Fruit fly (Drosophila melanogaster) whole organism, wandering third instar larva: ENCODE results near the gene CG18754.

ENCODE experiments used
- Abd-B ChIP-seq: fragments of >200 bp; optimal IDR thresholded peaks from 2 replicates; lab custom pipeline; 2017; ENCODE audit warnings: missing biosample characterization, missing genetic modification characterization
- CG32264 ChIP-seq: fragments of 200-800 bp; sonication (Bioruptor generic); optimal IDR thresholded peaks from 2 replicates; lab custom pipeline; 2016; ENCODE audit warnings: missing biosample characterization, missing genetic modification characterization
- CG9705 ChIP-seq: fragments of 200-800 bp; sonication (Bioruptor generic); optimal IDR thresholded peaks from 2 replicates; lab custom pipeline; 2018; ENCODE audit warnings: missing biosample characterization, mild to moderate bottlenecking, missing genetic modification characterization
- CrebA ChIP-seq: fragments of 200-800 bp; sonication (Bioruptor generic); optimal IDR thresholded peaks from 2 replicates; lab custom pipeline; 2016; ENCODE audit warnings: missing biosample characterization, mild to moderate bottlenecking, missing genetic modification characterization, borderline replicate concordance
- Dfd ChIP-seq: fragments of >200 bp; optimal IDR thresholded peaks from 2 replicates; lab custom pipeline; 2017; ENCODE audit warnings: missing biosample characterization, missing genetic modification characterization
- Dif ChIP-seq: fragments of 200-275, 200-300 bp; sonication (Bioruptor generic); optimal IDR thresholded peaks from 2 replicates; lab custom pipeline; 2018; ENCODE audit warnings: missing biosample characterization, missing genetic modification characterization; ENCODE audit not compliant: partially characterized antibody
- GATAd ChIP-seq: sonication (Bioruptor generic); optimal IDR thresholded peaks from 2 replicates; lab custom pipeline; 2016; ENCODE audit warnings: missing biosample characterization, missing genetic modification characterization
- HLH106 ChIP-seq: fragments of 200-800 bp; optimal IDR thresholded peaks from 3 replicates; lab custom pipeline; 2019; ENCODE audit warnings: missing biosample characterization, mild to moderate bottlenecking, missing genetic modification characterization, moderate library complexity
- Hnf4 ChIP-seq: fragments of 200-800 bp; sonication (Bioruptor generic); optimal IDR thresholded peaks from 2 replicates; lab custom pipeline; 2016; ENCODE audit warnings: missing biosample characterization, mild to moderate bottlenecking, missing genetic modification characterization
- Hr78 ChIP-seq: fragments of >200 bp; optimal IDR thresholded peaks from 2 replicates; lab custom pipeline; 2017; ENCODE audit warnings: missing biosample characterization, missing genetic modification characterization
- Hr83 ChIP-seq: fragments of 200-300 bp; sonication (Bioruptor generic); optimal IDR thresholded peaks from 2 replicates; lab custom pipeline; 2016; ENCODE audit warnings: missing biosample characterization, mild to moderate bottlenecking, missing genetic modification characterization, moderate library complexity; ENCODE audit not compliant: poor library complexity, severe bottlenecking
- Jra ChIP-seq: sonication (Bioruptor generic); optimal IDR thresholded peaks from 2 replicates; lab custom pipeline; 2016; ENCODE audit warnings: missing biosample characterization, missing genetic modification characterization
- Mio ChIP-seq: sonication (Bioruptor generic); optimal IDR thresholded peaks from 2 replicates; lab custom pipeline; 2016; ENCODE audit warnings: missing biosample characterization, missing genetic modification characterization
- Myc ChIP-seq: fragments of >200 bp; optimal IDR thresholded peaks from 2 replicates; lab custom pipeline; 2017
- N ChIP-seq: fragments of >200 bp; optimal IDR thresholded peaks from 2 replicates; lab custom pipeline; 2018; ENCODE audit warnings: missing biosample characterization, missing external identifiers, missing genetic modification characterization
- OdsH ChIP-seq: fragments of 200-800 bp; sonication (Bioruptor generic); optimal IDR thresholded peaks from 2 replicates; lab custom pipeline; 2016; ENCODE audit warnings: missing biosample characterization, mild to moderate bottlenecking, missing genetic modification characterization
- Rel ChIP-seq, 2 experiments: fragments of 200-800 bp; sonication (Bioruptor generic) in 1 of 2; optimal IDR thresholded peaks; 2 replicates in 1 of 2; 3 replicates in 1 of 2; lab custom pipeline; 2016 to 2019; ENCODE audit warnings: mild to moderate bottlenecking in 2 of 2, missing biosample characterization in 2 of 2, missing genetic modification characterization in 2 of 2, moderate library complexity in 1 of 2
- Sp1 ChIP-seq: fragments of 200-800 bp; sonication (Bioruptor generic); optimal IDR thresholded peaks from 3 replicates; lab custom pipeline; 2019; ENCODE audit warnings: missing biosample characterization, mild to moderate bottlenecking, missing genetic modification characterization, moderate library complexity
- Vsx2 ChIP-seq: fragments of 200-300, 225-300 bp; sonication (Bioruptor generic); optimal IDR thresholded peaks from 2 replicates; lab custom pipeline; 2018; ENCODE audit warnings: missing biosample characterization, missing genetic modification characterization; ENCODE audit not compliant: partially characterized antibody
- br ChIP-seq: fragments of 200-800 bp; sonication (Bioruptor generic); optimal IDR thresholded peaks from 2 replicates; lab custom pipeline; 2016; ENCODE audit warnings: missing biosample characterization, missing genetic modification characterization
- brk ChIP-seq: fragments of 200-800 bp; sonication (Bioruptor generic); optimal IDR thresholded peaks from 2 replicates; lab custom pipeline; 2016; ENCODE audit warnings: missing biosample characterization, mild to moderate bottlenecking, missing genetic modification characterization
- dl ChIP-seq, 2 experiments: fragments of 175-275, 200-275 bp in 1 of 2; fragments of 200-275 bp in 1 of 2; sonication (Bioruptor generic); optimal IDR thresholded peaks; lab custom pipeline; 2018; ENCODE audit warnings: mild to moderate bottlenecking in 2 of 2, missing biosample characterization in 2 of 2, missing genetic modification characterization in 2 of 2, moderate library complexity in 2 of 2; ENCODE audit not compliant: partially characterized antibody in 2 of 2, insufficient read depth in 1 of 2
- dmrt93B ChIP-seq: fragments of 200-800 bp; sonication (Bioruptor generic); optimal IDR thresholded peaks from 2 replicates; lab custom pipeline; 2018; ENCODE audit warnings: missing biosample characterization, mild to moderate bottlenecking, missing genetic modification characterization
- dsf ChIP-seq: sonication (Bioruptor generic); optimal IDR thresholded peaks from 2 replicates; lab custom pipeline; 2016; ENCODE audit warnings: missing biosample characterization, missing genetic modification characterization, borderline replicate concordance
- ey ChIP-seq: fragments of 200-800 bp; sonication (Bioruptor generic); optimal IDR thresholded peaks from 2 replicates; lab custom pipeline; 2016; ENCODE audit warnings: missing biosample characterization, missing genetic modification characterization
- fru ChIP-seq: fragments of 200-800 bp; sonication (Bioruptor generic); optimal IDR thresholded peaks from 3 replicates; lab custom pipeline; 2016; ENCODE audit warnings: missing biosample characterization, mild to moderate bottlenecking, missing genetic modification characterization
- h ChIP-seq: fragments of 200-800 bp; sonication (Bioruptor generic); optimal IDR thresholded peaks from 3 replicates; lab custom pipeline; 2016; ENCODE audit warnings: missing biosample characterization, mild to moderate bottlenecking, missing genetic modification characterization
- jim ChIP-seq: fragments of 175-275, 200-325 bp; sonication (Bioruptor generic); optimal IDR thresholded peaks from 2 replicates; lab custom pipeline; 2016; ENCODE audit warnings: missing biosample characterization, mild to moderate bottlenecking, missing genetic modification characterization
- lola ChIP-seq: fragments of >200 bp; optimal IDR thresholded peaks from 2 replicates; lab custom pipeline; 2017; ENCODE audit warnings: missing biosample characterization, missing genetic modification characterization
- pan ChIP-seq: fragments of >200 bp; optimal IDR thresholded peaks from 2 replicates; lab custom pipeline; 2017
- psq ChIP-seq: fragments of 200-800 bp; sonication (Bioruptor generic); optimal IDR thresholded peaks from 3 replicates; lab custom pipeline; 2017; ENCODE audit warnings: missing biosample characterization, mild to moderate bottlenecking, missing genetic modification characterization, moderate library complexity
- rgr ChIP-seq: fragments of 200-800 bp; sonication (Bioruptor generic); optimal IDR thresholded peaks from 3 replicates; lab custom pipeline; 2016; ENCODE audit warnings: missing biosample characterization, mild to moderate bottlenecking, missing genetic modification characterization
- sage ChIP-seq: fragments of 200-800 bp; sonication (Bioruptor generic); optimal IDR thresholded peaks from 2 replicates; lab custom pipeline; 2016; ENCODE audit warnings: missing biosample characterization, mild to moderate bottlenecking, missing genetic modification characterization
- sv ChIP-seq: fragments of 200-800 bp; sonication (Bioruptor generic); optimal IDR thresholded peaks from 3 replicates; lab custom pipeline; 2016; ENCODE audit warnings: missing biosample characterization, missing genetic modification characterization
- tai ChIP-seq: sonication (Bioruptor generic); optimal IDR thresholded peaks from 2 replicates; lab custom pipeline; 2016; ENCODE audit warnings: missing biosample characterization, missing genetic modification characterization
- usp ChIP-seq: fragments of >200 bp; optimal IDR thresholded peaks from 2 replicates; lab custom pipeline; 2017; ENCODE audit warnings: missing biosample characterization, missing genetic modification characterization
- woc ChIP-seq: sonication (Bioruptor generic); optimal IDR thresholded peaks from 2 replicates; lab custom pipeline; 2016; ENCODE audit warnings: missing biosample characterization, mild to moderate bottlenecking, missing genetic modification characterization

The CG18754 gene

DNA sequence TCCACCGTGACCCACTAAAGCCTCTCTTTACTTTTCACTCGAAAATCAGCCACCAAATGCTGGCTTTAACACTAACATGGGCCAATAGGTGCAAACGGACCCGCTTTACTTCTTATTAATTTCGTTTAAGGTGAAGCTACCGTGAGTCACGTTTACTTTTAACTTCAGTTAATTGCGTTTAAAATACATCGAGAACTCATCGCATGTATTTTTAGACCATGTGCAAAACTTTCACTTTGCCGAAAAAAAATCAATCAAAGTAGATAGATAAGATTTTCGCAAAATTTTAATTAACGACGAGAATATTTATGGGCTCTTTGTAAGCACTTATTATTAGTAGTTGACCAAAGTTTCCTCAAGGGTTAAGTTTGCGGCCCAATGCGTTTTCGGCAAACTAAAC is 9.5 kb upstream of the CG18754 start:
- TF ChIP-seq sage (GFP tag; lab: Kevin White, UChicago) (no peak), CrebA (GFP tag; lab: Kevin White, UChicago) (no peak), lola (no peak), GATAd (GFP tag; lab: Kevin White, UChicago) (no peak), fru (GFP tag; lab: Kevin White, UChicago) (no peak), CG9705 (GFP tag; lab: Kevin White, UChicago) (no peak), Abd-B (GFP tag; lab: Kevin White, UChicago) (no peak)
- TF ChIP-seq, all 38 proteins: peak for 0

dm6 chr3R:23675646-23676045 is 8.2 kb upstream of the CG18754 start:
- no peak for TF ChIP-seq dmrt93B
- no peak for TF ChIP-seq ey (GFP tag; lab: Kevin White, UChicago)
- no peak for TF ChIP-seq sv (GFP tag; lab: Kevin White, UChicago)
- TF ChIP-seq Vsx2 (GFP tag; lab: Kevin White, UChicago) = no peak
- no peak for TF ChIP-seq CG9705 (GFP tag; lab: Kevin White, UChicago)
- no peak for TF ChIP-seq Mio (GFP tag; lab: Kevin White, UChicago)
- no peak for TF ChIP-seq woc
- no peak for TF ChIP-seq jim
- TF ChIP-seq h (GFP tag; lab: Kevin White, UChicago) = no peak
- no peak for TF ChIP-seq brk
- TF ChIP-seq tai = no peak
- no peak for TF ChIP-seq dsf (GFP tag; lab: Kevin White, UChicago)
- TF ChIP-seq Hr83 (GFP tag; lab: Kevin White, UChicago) = no peak

DNA sequence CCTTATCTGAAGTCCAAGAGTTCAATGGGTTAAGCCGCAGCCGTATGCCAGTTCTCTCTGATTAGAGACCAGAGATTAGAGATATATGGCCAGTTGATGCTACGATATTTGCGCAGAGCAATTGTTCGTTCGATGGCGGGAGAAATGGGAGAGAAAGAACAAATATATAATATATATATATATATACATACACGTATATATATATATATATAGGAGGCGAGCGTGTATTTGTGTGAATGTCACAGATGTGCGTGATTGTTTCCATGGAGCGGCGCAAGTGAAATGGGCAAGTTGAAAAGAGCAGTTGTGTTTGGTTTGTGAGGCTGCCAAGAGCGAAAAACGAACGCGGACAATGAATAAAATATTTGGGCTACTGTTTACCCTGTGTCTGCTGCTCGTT is 6.8 kb upstream of the CG18754 start, which contains the start of gene GILT3:
Gene GILT3, plus strand, starts transcription at position 301 of the 400 bp plus-strand sequence.
- TF ChIP-seq brk (no peak), dmrt93B (no peak), dsf (GFP tag; lab: Kevin White, UChicago) (no peak), woc (no peak), CG32264 (GFP tag; lab: Kevin White, UChicago) (no peak), Myc (lab: Kevin White, UChicago) (no peak), Sp1 (no peak), CG9705 (GFP tag; lab: Kevin White, UChicago) (no peak), dl (GFP tag; optimal IDR thresholded peaks at IDR 0.05; lab: Kevin White, UChicago; ENCODE audit: insufficient read depth in 1 of 2, partially characterized antibody in 2 of 2) (no peak), lola (no peak), jim (no peak), Hr83 (GFP tag; lab: Kevin White, UChicago) (no peak), Mio (GFP tag; lab: Kevin White, UChicago) (no peak), tai (no peak)

DNA sequence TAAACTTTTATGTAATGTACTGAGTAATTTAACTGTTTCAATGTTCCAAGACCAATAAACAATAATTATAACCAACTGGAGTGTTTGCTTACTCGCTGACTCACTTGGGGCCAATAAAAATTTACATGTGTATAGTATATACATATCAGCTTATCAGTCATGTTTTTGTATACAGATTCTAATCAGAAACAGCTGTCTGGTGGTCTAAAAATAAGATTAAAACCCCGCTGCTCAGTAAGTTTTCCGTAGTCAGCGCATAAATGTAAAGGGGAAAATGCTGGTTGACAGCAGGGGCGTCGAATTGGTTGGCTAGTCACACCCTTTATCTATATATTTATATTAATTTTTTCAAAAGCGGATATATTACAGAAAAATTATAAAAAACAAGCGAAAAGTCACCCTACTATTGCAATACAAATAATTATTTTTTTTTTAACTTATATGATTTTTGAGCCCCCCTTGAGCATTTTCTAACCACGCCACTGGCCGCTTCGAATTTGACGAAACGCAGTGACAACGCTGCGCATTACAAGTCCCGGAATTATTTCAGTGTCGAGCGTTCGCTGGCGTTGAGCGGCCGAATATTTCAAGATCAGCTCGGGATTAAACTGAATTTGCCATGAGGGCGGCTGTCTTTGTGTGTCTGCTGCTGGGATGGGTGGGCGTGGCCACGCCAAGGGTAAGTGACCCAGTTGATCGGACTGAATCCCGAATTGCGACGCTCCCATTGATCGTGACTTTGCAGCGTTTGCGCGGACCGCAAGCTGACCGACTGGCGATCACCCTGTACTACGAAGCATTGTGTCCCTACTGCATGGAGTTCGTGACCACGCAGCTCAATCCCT is 5.3 kb upstream of the CG18754 start, which contains the start of gene GILT2:
Gene GILT2, plus strand, starts transcription at position 547 of the 845 bp plus-strand sequence.
- no peak for TF ChIP-seq usp (GFP tag; lab: Kevin White, UChicago)
- TF ChIP-seq GATAd (GFP tag; lab: Kevin White, UChicago) = peak; percentile 8
- TF ChIP-seq Dif (GFP tag; lab: Kevin White, UChicago) = peak; percentile 53
- peak; percentile 86 for TF ChIP-seq psq (GFP tag; lab: Kevin White, UChicago)
- no peak for TF ChIP-seq pan (lab: Kevin White, UChicago)
- TF ChIP-seq sage (GFP tag; lab: Kevin White, UChicago) = peak; percentile 87
- no peak for TF ChIP-seq Hr78 (GFP tag; lab: Kevin White, UChicago)
- TF ChIP-seq CG32264 (GFP tag; lab: Kevin White, UChicago) = peak; percentile 45
- TF ChIP-seq Dfd (GFP tag; lab: Kevin White, UChicago) = no peak
- TF ChIP-seq h (GFP tag; lab: Kevin White, UChicago) = peak; percentile 90
- TF ChIP-seq dl (GFP tag; optimal IDR thresholded peaks at IDR 0.05; lab: Kevin White, UChicago; ENCODE audit: insufficient read depth in 1 of 2, partially characterized antibody in 2 of 2) = no peak
- peak; percentile 3 for TF ChIP-seq Rel (GFP tag; optimal IDR thresholded peaks at IDR 0.05; lab: Kevin White, UChicago)
- TF ChIP-seq Rel (tag; optimal IDR thresholded peaks at IDR 0.05; lab: Kevin White, UChicago) = peak; percentile 65
- TF ChIP-seq N (GFP tag; lab: Kevin White, UChicago) = no peak
- TF ChIP-seq fru (GFP tag; lab: Kevin White, UChicago) = peak; percentile 88
- TF ChIP-seq lola = no peak
- peak; percentile 57 for TF ChIP-seq Vsx2 (GFP tag; lab: Kevin White, UChicago)
- TF ChIP-seq Mio (GFP tag; lab: Kevin White, UChicago) = no peak
- TF ChIP-seq br (GFP tag; lab: Kevin White, UChicago) = peak; percentile 81
- TF ChIP-seq sv (GFP tag; lab: Kevin White, UChicago) = peak; percentile 85
- TF ChIP-seq Jra (GFP tag; lab: Kevin White, UChicago) = peak; percentile 39
- no peak for TF ChIP-seq brk
- peak; percentile 91 for TF ChIP-seq Sp1
- no peak for TF ChIP-seq dsf (GFP tag; lab: Kevin White, UChicago)
- peak; percentile 87 for TF ChIP-seq HLH106
- TF ChIP-seq ey (GFP tag; lab: Kevin White, UChicago) = peak; percentile 79
- TF ChIP-seq CG9705 (GFP tag; lab: Kevin White, UChicago) = peak; percentile 66
- peak; percentile 89 for TF ChIP-seq OdsH (GFP tag; lab: Kevin White, UChicago)
- no peak for TF ChIP-seq Hr83 (GFP tag; lab: Kevin White, UChicago)
- TF ChIP-seq tai = no peak
- TF ChIP-seq Hnf4 = no peak
- TF ChIP-seq rgr = peak; percentile 91
- no peak for TF ChIP-seq Abd-B (GFP tag; lab: Kevin White, UChicago)
- TF ChIP-seq dmrt93B = peak; percentile 83
- TF ChIP-seq Myc (lab: Kevin White, UChicago) = no peak
- TF ChIP-seq CrebA (GFP tag; lab: Kevin White, UChicago) = peak; percentile 28
